Fruit fly (Drosophila melanogaster): ENCODE data around the gene X11Lbeta.

Gene X11Lbeta

dm6 chrX:10738835-10739371 lies 111.4 kb downstream of the X11Lbeta start (continued):
- TF ChIP-seq ems (GFP tag; optimal IDR thresholded peaks at IDR 0.05): no peak
- TF ChIP-seq CG43689 (GFP tag; IDR thresholded peaks at IDR 0.05): no peak
- no peak; the same call in 1 of the 2 replicates for TF ChIP-seq rib (GFP tag; IDR thresholded peaks at IDR 0.05)
- no peak for TF ChIP-seq toy (GFP tag; IDR thresholded peaks at IDR 0.05)
- no peak for TF ChIP-seq CG18599 (GFP tag; optimal IDR thresholded peaks at IDR 0.05)
- no peak for TF ChIP-seq Awh (GFP tag; IDR thresholded peaks at IDR 0.05)
- no peak for TF ChIP-seq CG6765 (GFP tag; optimal IDR thresholded peaks at IDR 0.05)
- no peak for TF ChIP-seq CG8765 (GFP tag; IDR thresholded peaks at IDR 0.05)
- TF ChIP-seq CG12659 (GFP tag; optimal IDR thresholded peaks at IDR 0.05): no peak
- TF ChIP-seq CG3838 (GFP tag; optimal IDR thresholded peaks at IDR 0.05): peak; percentile 73
- no peak for TF ChIP-seq Side (GFP tag; optimal IDR thresholded peaks at IDR 0.05)
- no peak for TF ChIP-seq CG7963 (GFP tag; IDR thresholded peaks at IDR 0.05; ENCODE audit: partially characterized antibody)
- peak; percentile 3 for TF ChIP-seq eyg (GFP tag; optimal IDR thresholded peaks at IDR 0.05)
- TF ChIP-seq CG12299 (tag; optimal IDR thresholded peaks at IDR 0.05): no peak
- peak; percentile 8 for TF ChIP-seq CHES-1-like (GFP tag; optimal IDR thresholded peaks at IDR 0.05)
- TF ChIP-seq Ets97D (GFP tag; optimal IDR thresholded peaks at IDR 0.05): no peak
- no peak for TF ChIP-seq CG8944 (GFP tag; optimal IDR thresholded peaks at IDR 0.05)
- TF ChIP-seq Sry-β (GFP tag; optimal IDR thresholded peaks at IDR 0.05): no peak
- TF ChIP-seq Atf3 (GFP tag; optimal IDR thresholded peaks at IDR 0.05): no peak
- TF ChIP-seq Drgx (GFP tag; IDR thresholded peaks at IDR 0.05): 0 out of 2 replicates have a peak, but pooled peaks have one; percentile 33
- TF ChIP-seq CG18764 (GFP tag; optimal IDR thresholded peaks at IDR 0.05): no peak
- TF ChIP-seq CG11456 (GFP tag; IDR thresholded peaks at IDR 0.05): no peak
- TF ChIP-seq gsb-n (tag; optimal IDR thresholded peaks at IDR 0.05): peak; percentile 29
- TF ChIP-seq CG18476 (GFP tag; optimal IDR thresholded peaks at IDR 0.05): no peak
- no peak for TF ChIP-seq CG9609 (GFP tag; optimal IDR thresholded peaks at IDR 0.05)
- no peak for TF ChIP-seq fd3F (GFP tag; optimal IDR thresholded peaks at IDR 0.05)
- no peak for TF ChIP-seq CG10147 (GFP tag; optimal IDR thresholded peaks at IDR 0.05)
- TF ChIP-seq CG17328 (GFP tag; IDR thresholded peaks at IDR 0.05): no peak
- TF ChIP-seq CG13123 (GFP tag; optimal IDR thresholded peaks at IDR 0.05): no peak
- no peak for TF ChIP-seq Xbp1 (GFP tag; optimal IDR thresholded peaks at IDR 0.05)
- TF ChIP-seq pzg (GFP tag; optimal IDR thresholded peaks at IDR 0.05): no peak
- TF ChIP-seq sqz (GFP tag; optimal IDR thresholded peaks at IDR 0.05): peak; percentile 94
- TF ChIP-seq az2 (GFP tag; optimal IDR thresholded peaks at IDR 0.05): no peak

- no peak for TF ChIP-seq lmd (GFP tag; IDR thresholded peaks at IDR 0.05)
- TF ChIP-seq CG7987 (GFP tag; optimal IDR thresholded peaks at IDR 0.05): peak; percentile 79
- no peak for TF ChIP-seq slou (GFP tag; optimal IDR thresholded peaks at IDR 0.05)
- no peak for TF ChIP-seq en (GFP tag; optimal IDR thresholded peaks at IDR 0.05)
- TF ChIP-seq CG16779 (GFP tag; IDR thresholded peaks at IDR 0.05): no peak
- TF ChIP-seq pho (GFP tag; optimal IDR thresholded peaks at IDR 0.05): no peak
- TF ChIP-seq CG18599 (GFP tag; optimal IDR thresholded peaks at IDR 0.05): peak; percentile 41
- no peak for TF ChIP-seq CG12219 (GFP tag; optimal IDR thresholded peaks at IDR 0.05)
- no peak for TF ChIP-seq Aef1 (GFP tag; IDR thresholded peaks at IDR 0.05)
- TF ChIP-seq zen2 (GFP tag; IDR thresholded peaks at IDR 0.05; ENCODE audit: partially characterized antibody): no peak
- no peak for TF ChIP-seq gce (GFP tag; IDR thresholded peaks at IDR 0.05)
- TF ChIP-seq sd (tag; optimal IDR thresholded peaks at IDR 0.05): peak; percentile 44
- no peak for TF ChIP-seq D19A (tag; optimal IDR thresholded peaks at IDR 0.05)
- no peak for TF ChIP-seq CG6654 (GFP tag; optimal IDR thresholded peaks at IDR 0.05)
- TF ChIP-seq CG16813 (GFP tag; IDR thresholded peaks at IDR 0.05; ENCODE audit: partially characterized antibody): no peak
- no peak for TF ChIP-seq Scr (GFP tag; IDR thresholded peaks at IDR 0.05; ENCODE audit: partially characterized antibody)
- TF ChIP-seq z (GFP tag; IDR thresholded peaks at IDR 0.05): no peak
- no peak for TF ChIP-seq CG4328 (GFP tag; optimal IDR thresholded peaks at IDR 0.05)
- TF ChIP-seq al (GFP tag; IDR thresholded peaks at IDR 0.05): no peak
Measured at dm6 chrX:10739614-10740436, 112.3 kb downstream of the X11Lbeta start.
